Worm (Caenorhabditis elegans) whole organism, L3 larva: ENCODE measurements around the gene gss-1.

Experiments
- aly-2 ChIP-seq: fragments of 150-350 bp; optimal IDR thresholded peaks from 2 replicates; lab custom pipeline; 2014; ENCODE audit warnings: missing biosample characterization, missing genetic modification characterization
- jun-1 ChIP-seq: fragments of 150-350 bp; optimal IDR thresholded peaks from 2 replicates; lab custom pipeline; 2014; ENCODE audit warnings: missing biosample characterization, missing genetic modification reagents, missing genetic modification characterization
- lin-15B ChIP-seq: fragments of 150-350 bp; optimal IDR thresholded peaks from 2 replicates; lab custom pipeline; 2014; ENCODE audit warnings: missing biosample characterization, missing genetic modification characterization
- mdl-1 ChIP-seq: fragments of 150-350 bp; optimal IDR thresholded peaks from 2 replicates; lab custom pipeline; 2014; ENCODE audit warnings: missing biosample characterization, missing genetic modification characterization
- nhr-76 ChIP-seq: fragments of 150-350 bp; sonication (generic microtip); optimal IDR thresholded peaks from 5 replicates; lab custom pipeline; 2014; ENCODE audit warnings: missing biosample characterization, missing genetic modification characterization
- snpc-4 ChIP-seq: fragments of 150-350 bp; optimal IDR thresholded peaks from 2 replicates; lab custom pipeline; 2014; ENCODE audit warnings: missing biosample characterization, missing genetic modification characterization
- tbx-2 ChIP-seq: sonication (generic microtip); optimal IDR thresholded peaks from 2 replicates; lab custom pipeline; 2016; ENCODE audit warnings: mild to moderate bottlenecking, missing genetic modification characterization, missing compliant biosample characterization
- unc-62 ChIP-seq: fragments of 150-350 bp; sonication (generic microtip); optimal IDR thresholded peaks from 4 replicates; lab custom pipeline; 2014; ENCODE audit warnings: missing biosample characterization, missing genetic modification reagents, missing genetic modification characterization
- zag-1 ChIP-seq: fragments of 150-350 bp; optimal IDR thresholded peaks from 2 replicates; lab custom pipeline; 2014; ENCODE audit warnings: missing biosample characterization, missing genetic modification characterization

DNA sequence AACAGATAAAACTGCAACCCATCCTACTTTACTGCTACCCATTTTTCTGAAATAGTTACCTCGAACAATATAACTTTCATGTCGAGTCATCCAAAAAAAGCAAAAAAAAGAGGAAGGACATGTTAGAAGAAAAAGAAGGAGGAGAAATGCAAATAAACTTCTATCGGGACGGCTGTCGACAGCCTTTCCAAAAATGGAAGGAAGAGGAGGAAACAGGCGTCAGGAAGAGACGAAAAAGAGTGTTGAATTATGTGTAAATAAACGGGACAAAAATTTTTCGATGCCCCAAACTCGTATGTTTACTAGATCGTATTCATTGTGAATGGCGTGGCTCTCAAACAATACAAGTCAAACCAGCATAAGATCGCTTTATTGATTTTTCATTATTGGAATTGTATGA is 11.4 kb upstream of the gss-1 start, which contains the start of gene M176.5:
- no peak for TF ChIP-seq lin-15B (tag; lab: Kevin White, UChicago)
- no peak for TF ChIP-seq zag-1 (tag; lab: Kevin White, UChicago)
- TF ChIP-seq nhr-76, result no peak
- no peak for TF ChIP-seq aly-2 (tag; lab: Kevin White, UChicago)
- no peak for TF ChIP-seq jun-1 (tag; lab: Kevin White, UChicago)
- no peak for TF ChIP-seq mdl-1 (tag; lab: Kevin White, UChicago)
- no peak for TF ChIP-seq snpc-4 (tag; lab: Kevin White, UChicago)
- TF ChIP-seq unc-62 (GFP tag; lab: Kevin White, UChicago), result no peak
- TF ChIP-seq tbx-2, result no peak
